Fruit fly (Drosophila melanogaster) whole organism, embryonic: ENCODE measurements around the gene Gnmt.

Experiments used
- Atf3 ChIP-seq: fragments of 200-800 bp; sonication (Bioruptor generic); optimal IDR thresholded peaks from 3 replicates; lab custom pipeline; 2016; ENCODE audit warnings: missing biosample characterization, missing genetic modification characterization
- CG10267 ChIP-seq: fragments of 200-800 bp; sonication (Bioruptor generic); optimal IDR thresholded peaks from 2 replicates; lab custom pipeline; 2018; ENCODE audit warnings: missing biosample characterization, mild to moderate bottlenecking, missing genetic modification characterization, moderate library complexity
- CG10543 ChIP-seq: fragments of 200-800 bp; sonication (Bioruptor generic); optimal IDR thresholded peaks from 3 replicates; lab custom pipeline; 2017; ENCODE audit warnings: missing biosample characterization, mild to moderate bottlenecking, missing genetic modification characterization, moderate library complexity
- CG10565 ChIP-seq: fragments of 200-800 bp; sonication (Bioruptor generic); optimal IDR thresholded peaks from 3 replicates; lab custom pipeline; 2016; ENCODE audit warnings: missing biosample characterization, mild to moderate bottlenecking, missing genetic modification characterization
- CG10979 ChIP-seq: fragments of 200-800 bp; sonication (Bioruptor generic); optimal IDR thresholded peaks from 2 replicates; lab custom pipeline; 2018; ENCODE audit warnings: missing biosample characterization, mild to moderate bottlenecking, missing genetic modification characterization, moderate library complexity
- CG11695 ChIP-seq: fragments of 200-800 bp; sonication (Bioruptor generic); IDR thresholded peaks from 3 replicates; pipeline ENCODE4 v1.3.6; 2022; ENCODE audit warnings: missing biosample characterization, missing genetic modification characterization
- CG12104 ChIP-seq: fragments of 200-800 bp; sonication (Bioruptor generic); optimal IDR thresholded peaks from 3 replicates; lab custom pipeline; 2016; ENCODE audit warnings: missing biosample characterization, missing genetic modification characterization
- CG12236 ChIP-seq: fragments of 200-800 bp; sonication (Bioruptor generic); optimal IDR thresholded peaks from 2 replicates; lab custom pipeline; 2016; ENCODE audit warnings: missing biosample characterization, missing genetic modification characterization
- CG17361 ChIP-seq: fragments of 200-800 bp; sonication (Bioruptor generic); IDR thresholded peaks from 3 replicates; pipeline ENCODE4 v1.3.6; 2022; ENCODE audit warnings: missing biosample characterization, missing genetic modification characterization
- CG18262 ChIP-seq: fragments of 200-800 bp; optimal IDR thresholded peaks from 3 replicates; lab custom pipeline; 2019; ENCODE audit warnings: missing biosample characterization, mild to moderate bottlenecking, missing genetic modification characterization, moderate library complexity
- CG2120 ChIP-seq: fragments of 200-800 bp; sonication (Bioruptor generic); optimal IDR thresholded peaks from 3 replicates; lab custom pipeline; 2016; ENCODE audit warnings: missing biosample characterization, missing genetic modification characterization
- CG34376 ChIP-seq: fragments of 200-800 bp; sonication (Bioruptor generic); optimal IDR thresholded peaks from 2 replicates; lab custom pipeline; 2018; ENCODE audit warnings: missing biosample characterization, mild to moderate bottlenecking, missing genetic modification characterization
- CG42726 ChIP-seq: fragments of 200-800 bp; sonication (Bioruptor generic); IDR thresholded peaks from 2 replicates; pipeline ENCODE4 v1.3.6; 2022; ENCODE audit warnings: missing biosample characterization, missing genetic modification characterization; ENCODE audit not compliant: partially characterized antibody
- CG4617 ChIP-seq: fragments of 200-800 bp; sonication (Bioruptor generic); optimal IDR thresholded peaks from 3 replicates; lab custom pipeline; 2016; ENCODE audit warnings: missing biosample characterization, missing genetic modification characterization, borderline replicate concordance
- CG6689 ChIP-seq: fragments of 200-800 bp; sonication (Bioruptor generic); IDR thresholded peaks from 2 replicates; pipeline ENCODE4 v1.3.6; 2022; ENCODE audit warnings: missing biosample characterization, missing genetic modification characterization
- CG7987 ChIP-seq: fragments of 200-800 bp; sonication (Bioruptor generic); optimal IDR thresholded peaks from 2 replicates; lab custom pipeline; 2018; ENCODE audit warnings: missing biosample characterization, mild to moderate bottlenecking, missing genetic modification characterization, moderate library complexity
- CG8089 ChIP-seq: fragments of 200-800 bp; sonication (Bioruptor generic); optimal IDR thresholded peaks from 3 replicates; lab custom pipeline; 2016; ENCODE audit warnings: missing biosample characterization, missing genetic modification characterization
- CG9797 ChIP-seq: fragments of 200-800 bp; sonication (Bioruptor generic); optimal IDR thresholded peaks from 3 replicates; lab custom pipeline; 2018; ENCODE audit warnings: missing biosample characterization, mild to moderate bottlenecking, missing genetic modification characterization
- CTCF ChIP-seq: fragments of 200-800 bp; sonication (Bioruptor generic); optimal IDR thresholded peaks from 2 replicates; lab custom pipeline; 2017; ENCODE audit warnings: missing biosample characterization, mild to moderate bottlenecking, missing genetic modification characterization, moderate library complexity
- CoRest ChIP-seq: fragments of 200-800 bp; sonication (Bioruptor generic); optimal IDR thresholded peaks from 3 replicates; lab custom pipeline; 2018; ENCODE audit warnings: missing biosample characterization, mild to moderate bottlenecking, missing genetic modification characterization, moderate library complexity
- Dp ChIP-seq: fragments of 200-800 bp; sonication (Bioruptor generic); optimal IDR thresholded peaks from 2 replicates; lab custom pipeline; 2018; ENCODE audit warnings: missing biosample characterization, mild to moderate bottlenecking, missing genetic modification characterization, moderate library complexity
- Eip74EF ChIP-seq, 2 experiments: fragments of 200-800 bp in 1 of 2; fragments of >200 bp in 1 of 2; sonication (Bioruptor generic) in 1 of 2; optimal IDR thresholded peaks; 2 replicates each; lab custom pipeline; 2017 to 2019; ENCODE audit warnings: missing biosample characterization in 2 of 2, missing genetic modification characterization in 2 of 2, mild to moderate bottlenecking in 1 of 2, moderate library complexity in 1 of 2
- GATAe ChIP-seq: fragments of 200-800 bp; sonication (Bioruptor generic); conservative IDR thresholded peaks from 2 replicates; pipeline ENCODE4 v1.3.6; 2022; ENCODE audit warnings: missing biosample characterization, missing genetic modification characterization
- Hr78 ChIP-seq, 2 experiments: fragments of 200-800 bp in 1 of 2; fragments of >200 bp in 1 of 2; sonication (Bioruptor generic) in 1 of 2; optimal IDR thresholded peaks; 2 replicates each; lab custom pipeline; 2017 to 2019; ENCODE audit warnings: missing biosample characterization in 2 of 2, missing genetic modification characterization in 2 of 2, mild to moderate bottlenecking in 1 of 2, moderate library complexity in 1 of 2
- MESR4 ChIP-seq: fragments of 200-800 bp; sonication (Bioruptor generic); optimal IDR thresholded peaks from 2 replicates; lab custom pipeline; 2018; ENCODE audit warnings: missing biosample characterization, mild to moderate bottlenecking, missing genetic modification characterization, moderate library complexity
- Med ChIP-seq: fragments of 200-800 bp; sonication (Bioruptor generic); peaks from one replicate; lab custom pipeline; 2016; ENCODE audit warnings: missing biosample characterization, missing genetic modification characterization, mild to moderate bottlenecking, inconsistent platforms, moderate library complexity
- Nf-YA ChIP-seq: fragments of 200-800 bp; sonication (Bioruptor generic); IDR thresholded peaks from 2 replicates; pipeline ENCODE4 v1.3.6; 2022; ENCODE audit warnings: missing biosample characterization, missing genetic modification characterization
- Pdp1 ChIP-seq, 2 experiments: fragments of 200-800 bp; sonication (Bioruptor generic); optimal IDR thresholded peaks; 3 replicates each; lab custom pipeline; 2016; ENCODE audit warnings: missing biosample characterization in 2 of 2, missing genetic modification characterization in 2 of 2, mild to moderate bottlenecking in 1 of 2, moderate library complexity in 1 of 2
- Trl ChIP-seq, 3 experiments: fragments of >200 bp in 2 of 3; fragments of 200-800 bp in 1 of 3; sonication (Bioruptor generic) in 1 of 3; optimal IDR thresholded peaks; 2 replicates in 1 of 3; 3 replicates in 2 of 3; lab custom pipeline; 2016 to 2017; ENCODE audit warnings: missing biosample characterization in 1 of 3, missing genetic modification characterization in 1 of 3
- YL-1 ChIP-seq: fragments of 200-800 bp; sonication (Bioruptor generic); optimal IDR thresholded peaks from 3 replicates; lab custom pipeline; 2017; ENCODE audit warnings: missing biosample characterization, mild to moderate bottlenecking, missing genetic modification characterization
- chinmo ChIP-seq: fragments of 200-800 bp; sonication (Bioruptor generic); IDR thresholded peaks from 4 replicates; pipeline ENCODE4 v1.3.6; 2022; ENCODE audit warnings: missing biosample characterization, missing genetic modification characterization; ENCODE audit not compliant: partially characterized antibody
- cwo ChIP-seq: fragments of 200-800 bp; sonication (Bioruptor generic); optimal IDR thresholded peaks from 3 replicates; lab custom pipeline; 2017; ENCODE audit warnings: missing biosample characterization, missing genetic modification characterization, mild to moderate bottlenecking, moderate library complexity, missing genetic modification reagents
- dimm ChIP-seq: fragments of 200-800 bp; sonication (Bioruptor generic); IDR thresholded peaks from 2 replicates; pipeline ENCODE4 v1.3.6; 2022; ENCODE audit warnings: missing biosample characterization, missing genetic modification characterization
- gce ChIP-seq: fragments of 200-800 bp; sonication (Bioruptor generic); IDR thresholded peaks from 3 replicates; pipeline ENCODE4 v1.3.6; 2022; ENCODE audit warnings: missing biosample characterization, missing genetic modification characterization
- kay ChIP-seq: fragments of 200-800 bp; sonication (Bioruptor generic); optimal IDR thresholded peaks from 2 replicates; lab custom pipeline; 2016; ENCODE audit warnings: missing biosample characterization, missing genetic modification characterization
- oc ChIP-seq: fragments of 200-800 bp; sonication (Bioruptor generic); optimal IDR thresholded peaks from 2 replicates; lab custom pipeline; 2018; ENCODE audit warnings: missing biosample characterization, mild to moderate bottlenecking, missing genetic modification characterization, moderate library complexity
- phol ChIP-seq: fragments of 200-800 bp; sonication (Bioruptor generic); optimal IDR thresholded peaks from 3 replicates; lab custom pipeline; 2018; ENCODE audit warnings: missing biosample characterization, mild to moderate bottlenecking, missing genetic modification characterization, moderate library complexity
- sens ChIP-seq: fragments of 200-800 bp; sonication (Bioruptor generic); peaks from one replicate; lab custom pipeline; 2016; ENCODE audit warnings: missing biosample characterization, missing genetic modification characterization
- sisA ChIP-seq: fragments of 200-800 bp; sonication (Bioruptor generic); IDR thresholded peaks from 2 replicates; pipeline ENCODE4 v1.3.6; 2022; ENCODE audit warnings: missing biosample characterization, missing genetic modification characterization
- sqz ChIP-seq: fragments of 200-800 bp; sonication (Bioruptor generic); optimal IDR thresholded peaks from 3 replicates; lab custom pipeline; 2018; ENCODE audit warnings: missing biosample characterization, mild to moderate bottlenecking, missing genetic modification characterization
- sug ChIP-seq: fragments of 200-800 bp; optimal IDR thresholded peaks from 2 replicates; lab custom pipeline; 2019; ENCODE audit warnings: missing biosample characterization, mild to moderate bottlenecking, missing genetic modification characterization, moderate library complexity
- wor ChIP-seq: fragments of 200-800 bp; sonication (Bioruptor generic); IDR thresholded peaks from 2 replicates; pipeline ENCODE4 v1.3.6; 2022; ENCODE audit warnings: missing biosample characterization, missing genetic modification characterization

Gnmt gene

dm6 chr3R:12685290-12685689 lies 10.9 kb downstream of the Gnmt start:
- TF ChIP-seq CG7987 (GFP tag; lab: Kevin White, UChicago) (no peak), CG11695 (0 out of 3 replicates have a peak, but pooled peaks have one; percentile 14), CG8089 (GFP tag; lab: Kevin White, UChicago) (no peak), CG17361 (no peak), sug (tag; lab: Kevin White, UChicago) (peak; percentile 54), Eip74EF (GFP tag; optimal IDR thresholded peaks at IDR 0.05; lab: Kevin White, UChicago) (peak in 1 of 2 experiments; percentile 7), Hr78 (GFP tag; optimal IDR thresholded peaks at IDR 0.05; lab: Kevin White, UChicago) (peak in 1 of 2 experiments; percentile 37), sens (GFP tag; lab: Kevin White, UChicago) (peak; percentile 26), CG10543 (GFP tag; lab: Kevin White, UChicago) (peak; percentile 36), CG34376 (GFP tag; lab: Kevin White, UChicago) (peak; percentile 72)

- TF ChIP-seq CG12236 (GFP tag; lab: Kevin White, UChicago): no peak
- peak; percentile 64 for TF ChIP-seq sens (GFP tag; lab: Kevin White, UChicago)
- peak in 1 of 2 experiments; percentile 41 for TF ChIP-seq Eip74EF (GFP tag; optimal IDR thresholded peaks at IDR 0.05; lab: Kevin White, UChicago)
Measured at dm6 chr3R:12688116-12688515, 13.7 kb downstream of the Gnmt start.

- TF ChIP-seq CG12104 (GFP tag; lab: Kevin White, UChicago) (no peak), kay (no peak), sug (tag; lab: Kevin White, UChicago) (peak; percentile 14), Trl (optimal IDR thresholded peaks at IDR 0.05; lab: Kevin White, UChicago) (no peak), Trl (GFP tag; optimal IDR thresholded peaks at IDR 0.05; lab: Kevin White, UChicago) (no peak), CG4617 (GFP tag; lab: Kevin White, UChicago) (no peak), wor (GFP tag; lab: Robert Waterston, UW) (no peak), Pdp1 (GFP tag; optimal IDR thresholded peaks at IDR 0.05; lab: Kevin White, UChicago) (peak in 1 of 2 experiments; percentile 70), CG2120 (GFP tag; lab: Kevin White, UChicago) (no peak), chinmo (GFP tag; lab: Robert Waterston, UW) (0 out of 4 replicates have a peak, but pooled peaks have one; percentile 31), gce (no peak), sisA (GFP tag; lab: Robert Waterston, UW) (no peak), Med (GFP tag; lab: Kevin White, UChicago) (peak; percentile 28), CG10565 (GFP tag; lab: Kevin White, UChicago) (no peak), CG18262 (tag; lab: Kevin White, UChicago) (no peak), cwo (peak; percentile 53)
Measured at dm6 chr3R:12688672-12689417, 14.4 kb downstream of the Gnmt start, which contains the start of gene kar. kar (minus strand) TSS chr3R:12689367.

- TF ChIP-seq YL-1 (GFP tag; lab: Kevin White, UChicago): peak; percentile 57
- no peak for TF ChIP-seq sqz (GFP tag; lab: Kevin White, UChicago)
- TF ChIP-seq GATAe (GFP tag; lab: Robert Waterston, UW): no peak
- TF ChIP-seq CTCF (GFP tag; lab: Kevin White, UChicago): peak; percentile 65
- peak; percentile 44 for TF ChIP-seq phol (tag; lab: Kevin White, UChicago)
- TF ChIP-seq Atf3 (GFP tag; lab: Kevin White, UChicago): peak; percentile 50
- TF ChIP-seq CG9797 (GFP tag; lab: Kevin White, UChicago): peak; percentile 78
- no peak for TF ChIP-seq Nf-YA (GFP tag; lab: Robert Waterston, UW)
- no peak for TF ChIP-seq CG6689 (GFP tag; lab: Robert Waterston, UW)
- TF ChIP-seq MESR4 (GFP tag; lab: Kevin White, UChicago): peak; percentile 89
- TF ChIP-seq dimm: no peak
- no peak for TF ChIP-seq oc (tag; lab: Kevin White, UChicago)
- TF ChIP-seq CG42726: 0 out of 2 replicates have a peak, but pooled peaks have one; percentile 5
- TF ChIP-seq kay: peak; percentile 9
- peak; percentile 30 for TF ChIP-seq Dp (GFP tag; lab: Kevin White, UChicago)
- TF ChIP-seq CG10267 (tag; lab: Kevin White, UChicago): peak; percentile 37
- peak; percentile 14 for TF ChIP-seq CoRest (tag; lab: Kevin White, UChicago)
- TF ChIP-seq CG10979 (tag; lab: Kevin White, UChicago): no peak
Measured at dm6 chr3R:12691422-12692101, 17.2 kb downstream of the Gnmt start, which contains the start of gene Arp1. Arp1 (plus strand) TSS chr3R:12691743.
